Worm (Caenorhabditis elegans): ENCODE measurements around the gene T06C12.12.

Gene T06C12.12

ce11 chrV:15891761-15892160 is at the start of gene T06C12.12:
T06C12.12 (plus strand) TSS chrV:15892061.
- TF ChIP-seq pax-3 (tag; optimal IDR thresholded peaks at IDR 0.05), result no peak
- TF ChIP-seq zip-4 (GFP tag; optimal IDR thresholded peaks at IDR 0.05), result no peak
- TF ChIP-seq fos-1 (tag; optimal IDR thresholded peaks at IDR 0.05), result no peak
- TF ChIP-seq nhr-77 (tag; optimal IDR thresholded peaks at IDR 0.05), result no peak
- TF ChIP-seq unc-30 (tag; optimal IDR thresholded peaks at IDR 0.05), result no peak
- TF ChIP-seq unc-86 (tag; optimal IDR thresholded peaks at IDR 0.05), result no peak
- TF ChIP-seq fkh-4 (tag; optimal IDR thresholded peaks at IDR 0.05; ENCODE audit: borderline replicate concordance), result no peak
- no peak for TF ChIP-seq elt-2 (tag; optimal IDR thresholded peaks at IDR 0.05)
- TF ChIP-seq alr-1 (tag; optimal IDR thresholded peaks at IDR 0.05; ENCODE audit: borderline replicate concordance), result no peak
- TF ChIP-seq lin-35 (GFP tag; optimal IDR thresholded peaks at IDR 0.05), result no peak
- no peak for TF ChIP-seq grh-1 (GFP tag; IDR thresholded peaks at IDR 0.05)
- no peak for TF ChIP-seq nhr-47 (tag; optimal IDR thresholded peaks at IDR 0.05)
- no peak for TF ChIP-seq ztf-11 (tag; optimal IDR thresholded peaks at IDR 0.05)
- TF ChIP-seq ces-1 (GFP tag; optimal IDR thresholded peaks at IDR 0.05), result no peak
- no peak for TF ChIP-seq ceh-8 (GFP tag; optimal IDR thresholded peaks at IDR 0.05)
- TF ChIP-seq nhr-11 (tag; optimal IDR thresholded peaks at IDR 0.05), result no peak
- no peak for TF ChIP-seq nhr-20 (tag; optimal IDR thresholded peaks at IDR 0.05)
- no peak for TF ChIP-seq mab-9 (GFP tag; IDR thresholded peaks at IDR 0.05)
- no peak for TF ChIP-seq hlh-17 (GFP tag; optimal IDR thresholded peaks at IDR 0.05; ENCODE audit: borderline replicate concordance)
- TF ChIP-seq nhr-85 (tag), result no peak

- TF ChIP-seq hlh-4 (tag; optimal IDR thresholded peaks at IDR 0.05), result peak; percentile 92
Measured at ce11 chrV:15850276-15850811, 41.5 kb upstream of the T06C12.12 start, which contains the start of gene srh-147. srh-147 (minus strand) TSS chrV:15850326.

- TF ChIP-seq nhr-12 (tag; optimal IDR thresholded peaks at IDR 0.05), result no peak
- TF ChIP-seq fos-1 (tag; optimal IDR thresholded peaks at IDR 0.05), result no peak
- no peak for TF ChIP-seq pqm-1 (tag; optimal IDR thresholded peaks at IDR 0.05)
- TF ChIP-seq nhr-85 (tag), result no peak
- TF ChIP-seq hlh-4 (tag; optimal IDR thresholded peaks at IDR 0.05), result peak; percentile 20
- no peak for TF ChIP-seq ceh-82 (tag; optimal IDR thresholded peaks at IDR 0.05)
- no peak for TF ChIP-seq aha-1 (tag; optimal IDR thresholded peaks at IDR 0.05)
- no peak for TF ChIP-seq grh-1 (GFP tag; IDR thresholded peaks at IDR 0.05)
Measured at ce11 chrV:15858292-15858691, 33.6 kb upstream of the T06C12.12 start, which contains the start of gene srh-148. srh-148 (minus strand) TSS chrV:15858392.

- TF ChIP-seq mdl-1 (tag; optimal IDR thresholded peaks at IDR 0.05) (no peak), skn-1 (tag; optimal IDR thresholded peaks at IDR 0.05) (no peak), lin-13 (GFP tag; optimal IDR thresholded peaks at IDR 0.05) (no peak), fkh-10 (GFP tag; optimal IDR thresholded peaks at IDR 0.05) (no peak), lin-35 (GFP tag; optimal IDR thresholded peaks at IDR 0.05) (no peak), xbp-1 (tag; optimal IDR thresholded peaks at IDR 0.05) (no peak), ztf-4 (tag; optimal IDR thresholded peaks at IDR 0.05) (no peak), nhr-20 (tag; optimal IDR thresholded peaks at IDR 0.05) (no peak), pax-3 (tag; optimal IDR thresholded peaks at IDR 0.05) (no peak), nhr-71 (tag; optimal IDR thresholded peaks at IDR 0.05) (no peak), ceh-88 (GFP tag; IDR thresholded peaks at IDR 0.05) (no peak), grh-1 (GFP tag; IDR thresholded peaks at IDR 0.05) (no peak), efl-3 (GFP tag; optimal IDR thresholded peaks at IDR 0.05) (no peak), unc-86 (tag; optimal IDR thresholded peaks at IDR 0.05) (no peak), Y116A8C.19 (tag; optimal IDR thresholded peaks at IDR 0.05; ENCODE audit: borderline replicate concordance) (no peak)
Measured at ce11 chrV:15862599-15862998, 29.3 kb upstream of the T06C12.12 start, which contains the start of gene srz-12. srz-12 (minus strand) TSS chrV:15862699.

Measured in whole organism, L1 larva.